Worm (Caenorhabditis elegans) whole organism, late embryonic: Measurements from ENCODE around the gene F14D2.8.

Source experiments
- dmd-4 ChIP-seq: sonication (generic microtip); optimal IDR thresholded peaks from 2 replicates; lab custom pipeline; 2016; ENCODE audit warnings: borderline replicate concordance, missing genetic modification characterization, missing compliant biosample characterization
- dve-1 ChIP-seq: sonication (generic microtip); optimal IDR thresholded peaks from 2 replicates; lab custom pipeline; 2017; ENCODE audit warnings: antibody characterized with exemption, mild to moderate bottlenecking, missing genetic modification characterization, missing compliant biosample characterization
- hlh-8 ChIP-seq: sonication (generic microtip); optimal IDR thresholded peaks from 2 replicates; lab custom pipeline; 2016; ENCODE audit warnings: missing genotype, missing genetic modification characterization, missing compliant biosample characterization
- lim-6 ChIP-seq: sonication (generic microtip); optimal IDR thresholded peaks from 2 replicates; lab custom pipeline; 2016; ENCODE audit warnings: missing genetic modification characterization, missing compliant biosample characterization
- nfya-1 ChIP-seq: sonication (generic microtip); optimal IDR thresholded peaks from 2 replicates; lab custom pipeline; 2017; ENCODE audit warnings: missing genetic modification characterization, mild to moderate bottlenecking, missing compliant biosample characterization, antibody characterized with exemption, moderate library complexity
- pha-4 ChIP-seq: fragments of 150-350 bp; optimal IDR thresholded peaks from 2 replicates; lab custom pipeline; 2018; ENCODE audit warnings: missing biosample characterization, missing genetic modification reagents, missing genetic modification characterization
- pqm-1 ChIP-seq: sonication (generic microtip); optimal IDR thresholded peaks from 2 replicates; lab custom pipeline; 2016; ENCODE audit warnings: missing genetic modification characterization, missing compliant biosample characterization
- tbx-2 ChIP-seq: sonication (generic microtip); optimal IDR thresholded peaks from 2 replicates; lab custom pipeline; 2016; ENCODE audit warnings: missing genetic modification characterization, missing compliant biosample characterization
- unc-3 ChIP-seq, 2 experiments: fragments of 200-800 bp in 1 of 2; sonication (Bioruptor generic) in 1 of 2; sonication (generic microtip) in 1 of 2; conservative IDR thresholded peaks in 1 of 2; optimal IDR thresholded peaks in 1 of 2; 2 replicates each; pipeline versions ENCODE4 v1.3.6 to Lab custom; 2016 to 2022; ENCODE audit warnings: missing compliant biosample characterization in 2 of 2, missing genetic modification characterization in 2 of 2, missing genetic modification reagents in 1 of 2

DNA sequence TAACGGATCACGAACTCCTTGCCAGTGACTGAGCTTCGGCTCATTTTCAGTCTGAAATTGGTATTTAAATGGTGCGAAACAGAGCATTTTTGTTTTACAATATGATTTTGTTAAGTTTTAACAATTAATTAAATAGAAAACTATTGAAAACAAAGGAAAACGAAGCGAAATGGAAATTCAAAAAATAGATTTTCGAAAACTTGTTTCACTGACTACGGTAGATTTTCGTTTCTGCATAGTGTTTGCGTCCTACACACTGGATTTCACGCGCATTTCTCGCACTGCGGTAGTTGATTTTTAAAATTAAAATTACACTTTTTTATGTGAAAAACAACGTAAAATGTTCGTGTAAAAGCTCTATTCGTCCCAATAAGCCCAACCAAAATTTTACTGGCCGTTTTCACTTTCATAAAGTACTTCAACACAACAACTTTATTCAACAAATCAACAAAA, 3.3 kb downstream of the F14D2.8 start, which contains the start of gene bath-30:
- TF ChIP-seq unc-3 (GFP tag; conservative IDR thresholded peaks at IDR 0.05; lab: Robert Waterston, UW) (no peak), unc-3 (tag; optimal IDR thresholded peaks at IDR 0.05; lab: Kevin White, UChicago) (no peak), pqm-1 (tag; lab: Kevin White, UChicago) (no peak), pha-4 (tag; lab: Kevin White, UChicago) (no peak), nfya-1 (no peak), lim-6 (tag; lab: Kevin White, UChicago) (no peak), dve-1 (no peak), hlh-8 (tag; lab: Kevin White, UChicago) (no peak), dmd-4 (tag; lab: Kevin White, UChicago) (no peak), tbx-2 (tag; lab: Kevin White, UChicago) (no peak)
